Fruit fly (Drosophila melanogaster): ENCODE measurements around the gene Mob2.

The Mob2 gene

DNA sequence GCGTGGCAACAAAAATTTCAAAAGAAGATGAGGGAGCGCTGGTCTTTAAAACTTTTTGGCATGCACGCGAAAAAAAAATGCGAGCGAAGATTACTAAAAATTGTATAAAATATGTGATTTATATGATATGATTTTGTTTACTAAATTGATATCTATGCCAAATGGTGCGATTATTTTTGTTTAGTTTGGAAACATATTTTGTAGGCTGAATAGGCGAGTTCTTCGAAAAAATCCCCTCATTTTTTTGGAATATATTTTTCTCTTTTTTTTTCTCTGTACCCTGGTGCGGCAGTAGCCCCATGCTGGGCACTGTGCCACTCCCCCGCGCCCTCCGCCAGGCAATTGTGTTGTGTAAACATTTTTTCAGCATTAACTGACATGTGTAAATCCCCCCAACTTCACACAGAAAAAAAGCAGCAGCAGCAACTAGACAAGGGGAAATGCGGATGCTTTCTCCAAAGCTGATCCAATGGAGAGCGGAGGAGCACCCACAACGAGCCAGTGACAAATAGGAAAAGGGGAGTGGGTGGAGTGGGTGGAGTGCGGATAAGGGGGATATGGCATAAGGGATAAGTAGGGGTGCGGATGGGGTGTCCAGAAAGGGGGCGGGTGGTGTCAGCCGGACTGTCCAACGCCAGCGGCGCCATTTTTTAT, 76.0 kb downstream of the Mob2 start (continued):
- TF ChIP-seq CG17829 (tag; optimal IDR thresholded peaks at IDR 0.05) (no peak), nom (GFP tag; optimal IDR thresholded peaks at IDR 0.05) (no peak), Ssrp (tag; optimal IDR thresholded peaks at IDR 0.05) (peak; percentile 19), Fer1 (GFP tag; optimal IDR thresholded peaks at IDR 0.05) (no peak), CG14965 (GFP tag; optimal IDR thresholded peaks at IDR 0.05; ENCODE audit: borderline replicate concordance) (no peak), CG4854 (GFP tag; optimal IDR thresholded peaks at IDR 0.05) (no peak), CG12071 (GFP tag; optimal IDR thresholded peaks at IDR 0.05) (no peak), CkIIα-i1 (GFP tag; IDR thresholded peaks at IDR 0.05) (no peak), chn (GFP tag; optimal IDR thresholded peaks at IDR 0.05) (no peak), Dad (GFP tag; optimal IDR thresholded peaks at IDR 0.05) (no peak), Blimp-1 (GFP tag; optimal IDR thresholded peaks at IDR 0.05) (peak; percentile 47), Dfd (GFP tag; optimal IDR thresholded peaks at IDR 0.05) (no peak), Sin3A (optimal IDR thresholded peaks at IDR 0.05) (no peak), Oli (tag; optimal IDR thresholded peaks at IDR 0.05) (peak; percentile 12), BtbVII (GFP tag; optimal IDR thresholded peaks at IDR 0.05) (no peak), C15 (GFP tag; IDR thresholded peaks at IDR 0.05) (no peak), CG4424 (GFP tag; optimal IDR thresholded peaks at IDR 0.05) (peak; percentile 41), Trl (optimal IDR thresholded peaks at IDR 0.05) (no peak), Trl (GFP tag; optimal IDR thresholded peaks at IDR 0.05) (no peak), CG2712 (tag; optimal IDR thresholded peaks at IDR 0.05) (peak; percentile 17), Sry-δ (GFP tag; optimal IDR thresholded peaks at IDR 0.05) (no peak), Ptx1 (GFP tag; IDR thresholded peaks at IDR 0.05) (no peak), sens (GFP tag) (peak; percentile 82), CG3281 (GFP tag; optimal IDR thresholded peaks at IDR 0.05) (no peak), cas (GFP tag; IDR thresholded peaks at IDR 0.05) (no peak), pzg (GFP tag; optimal IDR thresholded peaks at IDR 0.05) (no peak), MESR4 (GFP tag; optimal IDR thresholded peaks at IDR 0.05) (no peak), ind (GFP tag; optimal IDR thresholded peaks at IDR 0.05) (no peak), CG17359 (tag; optimal IDR thresholded peaks at IDR 0.05) (peak; percentile 33), Camta (GFP tag; optimal IDR thresholded peaks at IDR 0.05) (peak; percentile 3), grau (tag; optimal IDR thresholded peaks at IDR 0.05) (no peak), Scr (GFP tag; IDR thresholded peaks at IDR 0.05; ENCODE audit: partially characterized antibody) (no peak), CG8290 (GFP tag; optimal IDR thresholded peaks at IDR 0.05) (no peak), CG8290 (tag; optimal IDR thresholded peaks at IDR 0.05) (no peak), tx (GFP tag; optimal IDR thresholded peaks at IDR 0.05) (no peak), Gsc (GFP tag; IDR thresholded peaks at IDR 0.05) (no peak), B-H2 (GFP tag; optimal IDR thresholded peaks at IDR 0.05) (no peak), dimm (GFP tag; IDR thresholded peaks at IDR 0.05) (no peak), zen (tag; optimal IDR thresholded peaks at IDR 0.05) (no peak), CG10431 (GFP tag; optimal IDR thresholded peaks at IDR 0.05) (no peak), NC2β (GFP tag; optimal IDR thresholded peaks at IDR 0.05) (peak; percentile 9), Rfx (GFP tag; IDR thresholded peaks at IDR 0.05) (no peak), ac (GFP tag; optimal IDR thresholded peaks at IDR 0.05) (no peak), hb (GFP tag; IDR thresholded peaks at IDR 0.05; ENCODE audit: partially characterized antibody) (no peak), CG9215 (GFP tag; IDR thresholded peaks at IDR 0.05) (no peak), onecut (GFP tag; IDR thresholded peaks at IDR 0.05) (no peak), CG9932 (GFP tag; IDR thresholded peaks at IDR 0.05) (no peak), CG12659 (GFP tag; optimal IDR thresholded peaks at IDR 0.05) (no peak), CG12391 (tag; optimal IDR thresholded peaks at IDR 0.05) (peak; percentile 38), Poxn (GFP tag; IDR thresholded peaks at IDR 0.05) (no peak), pho (GFP tag; optimal IDR thresholded peaks at IDR 0.05) (no peak), hkb (optimal IDR thresholded peaks at IDR 0.05) (no peak), hkb (GFP tag; IDR thresholded peaks at IDR 0.05) (0 out of 2 replicates have a peak, but pooled peaks have one; percentile 8)

All from whole organism, embryonic.